Fruit fly (Drosophila melanogaster) whole organism, adult: ENCODE measurements around the gene Edem2.

Experiments
- CG12768 ChIP-seq: fragments of 200-800 bp; sonication (Bioruptor generic); optimal IDR thresholded peaks from 2 replicates; lab custom pipeline; 2017; ENCODE audit warnings: missing biosample characterization, missing genetic modification characterization, mild to moderate bottlenecking, moderate library complexity, missing genetic modification reagents
- CG14711 ChIP-seq: fragments of 200-800 bp; sonication (Bioruptor generic); optimal IDR thresholded peaks from 2 replicates; lab custom pipeline; 2018; ENCODE audit warnings: missing biosample characterization, mild to moderate bottlenecking, missing genetic modification characterization, moderate library complexity
- CG1620 ChIP-seq: fragments of 200-800 bp; sonication (Bioruptor generic); optimal IDR thresholded peaks from 2 replicates; lab custom pipeline; 2016; ENCODE audit warnings: missing biosample characterization, missing genetic modification characterization
- CG33017 ChIP-seq: fragments of 200-800 bp; sonication (Bioruptor generic); optimal IDR thresholded peaks from 2 replicates; lab custom pipeline; 2018; ENCODE audit warnings: missing biosample characterization, mild to moderate bottlenecking, missing genetic modification characterization, moderate library complexity
- CG7045 ChIP-seq: fragments of 200-800 bp; sonication (Bioruptor generic); optimal IDR thresholded peaks from 2 replicates; lab custom pipeline; 2017; ENCODE audit warnings: missing biosample characterization, mild to moderate bottlenecking, missing genetic modification characterization
- CG7101 ChIP-seq: fragments of 200-800 bp; sonication (Bioruptor generic); optimal IDR thresholded peaks from 2 replicates; lab custom pipeline; 2018; ENCODE audit warnings: missing biosample characterization, mild to moderate bottlenecking, missing genetic modification characterization, moderate library complexity
- Hr96 ChIP-seq: fragments of 200-800 bp; sonication (Bioruptor generic); optimal IDR thresholded peaks from 2 replicates; lab custom pipeline; 2016; ENCODE audit warnings: missing biosample characterization, missing genetic modification characterization
- Mnt ChIP-seq: fragments of 200-800 bp; sonication (Bioruptor generic); optimal IDR thresholded peaks from 2 replicates; lab custom pipeline; 2016; ENCODE audit warnings: missing biosample characterization, mild to moderate bottlenecking, missing genetic modification characterization
- bab1 ChIP-seq: fragments of 200-800 bp; sonication (Bioruptor generic); optimal IDR thresholded peaks from 3 replicates; lab custom pipeline; 2019; ENCODE audit warnings: missing biosample characterization, mild to moderate bottlenecking, missing genetic modification characterization, moderate library complexity
- kay ChIP-seq: fragments of 200-800 bp; sonication (Bioruptor generic); peaks from one replicate; lab custom pipeline; 2016; ENCODE audit warnings: missing biosample characterization, missing genetic modification characterization, borderline replicate concordance
- toe ChIP-seq: fragments of 200-800 bp; sonication (Bioruptor generic); optimal IDR thresholded peaks from 2 replicates; lab custom pipeline; 2016; ENCODE audit warnings: missing biosample characterization, missing genetic modification characterization

dm6 chr2L:13206077-13206668, 14.2 kb downstream of the Edem2 start:
- TF ChIP-seq bab1 (GFP tag; lab: Kevin White, UChicago) (peak; percentile 23), CG14711 (tag; lab: Kevin White, UChicago) (peak; percentile 43), Hr96 (no peak), CG7045 (GFP tag; lab: Kevin White, UChicago) (peak; percentile 79), Mnt (GFP tag; lab: Kevin White, UChicago) (peak; percentile 63), CG12768 (GFP tag; lab: Kevin White, UChicago) (peak; percentile 93), CG33017 (tag; lab: Kevin White, UChicago) (peak; percentile 78), toe (peak; percentile 1), CG7101 (tag; lab: Kevin White, UChicago) (peak; percentile 51), kay (no peak), CG1620 (GFP tag; lab: Kevin White, UChicago) (peak; percentile 41)
